Fruit fly (Drosophila melanogaster) whole organism, pupa: ENCODE results near the gene CG11882.

Experiments
- CG13204 ChIP-seq: fragments of 200-800 bp; sonication (Bioruptor generic); optimal IDR thresholded peaks from 2 replicates; lab custom pipeline; 2018; ENCODE audit warnings: missing biosample characterization, mild to moderate bottlenecking, missing genetic modification characterization, moderate library complexity
- CG14655 ChIP-seq: fragments of 200-800 bp; sonication (Bioruptor generic); optimal IDR thresholded peaks from 3 replicates; lab custom pipeline; 2017; ENCODE audit warnings: mild to moderate bottlenecking, missing biosample characterization, missing genetic modification reagents, missing genetic modification characterization
- CG15710 ChIP-seq: fragments of 200-800 bp; sonication (Bioruptor generic); optimal IDR thresholded peaks from 2 replicates; lab custom pipeline; 2018; ENCODE audit warnings: missing biosample characterization, mild to moderate bottlenecking, missing genetic modification characterization, moderate library complexity
- CG17806 ChIP-seq: fragments of 200-800 bp; sonication (Bioruptor generic); optimal IDR thresholded peaks from 2 replicates; lab custom pipeline; 2018; ENCODE audit warnings: missing biosample characterization, mild to moderate bottlenecking, missing genetic modification characterization, moderate library complexity
- CG4496 ChIP-seq: fragments of 200-800 bp; sonication (Bioruptor generic); IDR thresholded peaks from 3 replicates; pipeline ENCODE4 v1.3.6; 2022; ENCODE audit warnings: missing biosample characterization, missing genetic modification characterization
- CG8301 ChIP-seq: fragments of 200-800 bp; sonication (Bioruptor generic); optimal IDR thresholded peaks from 2 replicates; lab custom pipeline; 2018; ENCODE audit warnings: missing biosample characterization, mild to moderate bottlenecking, missing genetic modification characterization
- D1 ChIP-seq: fragments of 200-800 bp; sonication (Bioruptor generic); optimal IDR thresholded peaks from 2 replicates; lab custom pipeline; 2018; ENCODE audit warnings: missing biosample characterization, mild to moderate bottlenecking, missing genetic modification characterization, moderate library complexity
- EcR ChIP-seq: fragments of 200-800 bp; sonication (Bioruptor generic); optimal IDR thresholded peaks from 3 replicates; lab custom pipeline; 2019; ENCODE audit warnings: missing biosample characterization, missing genetic modification characterization, mild to moderate bottlenecking, moderate library complexity, missing genetic modification reagents
- Pif1A ChIP-seq: fragments of 200-800 bp; sonication (Bioruptor generic); optimal IDR thresholded peaks from 3 replicates; lab custom pipeline; 2016; ENCODE audit warnings: missing biosample characterization, missing genetic modification characterization
- Snoo ChIP-seq: fragments of 200-800 bp; sonication (Bioruptor generic); optimal IDR thresholded peaks from 3 replicates; lab custom pipeline; 2017; ENCODE audit warnings: missing biosample characterization, mild to moderate bottlenecking, missing genetic modification characterization, inconsistent platforms
- fd96Ca ChIP-seq: fragments of 200-800 bp; sonication (Bioruptor generic); IDR thresholded peaks from 3 replicates; pipeline ENCODE4 v1.3.6; 2022; ENCODE audit warnings: missing biosample characterization, missing genetic modification characterization
- gl ChIP-seq: fragments of 200-800 bp; sonication (Bioruptor generic); optimal IDR thresholded peaks from 2 replicates; lab custom pipeline; 2018; ENCODE audit warnings: missing biosample characterization, mild to moderate bottlenecking, missing genetic modification characterization
- rn ChIP-seq: fragments of 200-800 bp; sonication (Bioruptor generic); IDR thresholded peaks from 2 replicates; pipeline ENCODE4 v1.3.6; 2022; ENCODE audit warnings: missing biosample characterization, missing genetic modification characterization

- TF ChIP-seq D1 (tag; lab: Kevin White, UChicago), result no peak
- no peak for TF ChIP-seq CG13204 (GFP tag; lab: Kevin White, UChicago)
- no peak for TF ChIP-seq gl (tag; lab: Kevin White, UChicago)
- no peak for TF ChIP-seq CG17806 (tag; lab: Kevin White, UChicago)
- no peak for TF ChIP-seq EcR
- no peak for TF ChIP-seq fd96Ca (GFP tag; lab: Robert Waterston, UW)
- no peak for TF ChIP-seq rn (GFP tag; lab: Robert Waterston, UW)
- no peak for TF ChIP-seq CG4496
- TF ChIP-seq Pif1A (GFP tag; lab: Kevin White, UChicago), result no peak
- no peak for TF ChIP-seq Snoo
- TF ChIP-seq CG15710, result no peak
- TF ChIP-seq CG8301 (tag; lab: Kevin White, UChicago), result no peak
- TF ChIP-seq CG14655 (GFP tag; lab: Kevin White, UChicago), result no peak
These were observed 34.6 kb downstream of the CG11882 start for dm6 chr3R:29113392-29113791.
